Worm (Caenorhabditis elegans) whole organism, L1 larva: Measurements from ENCODE around the gene C07B5.6.

ENCODE experiments used
- C04F5.9 ChIP-seq: sonication (generic microtip); optimal IDR thresholded peaks from 2 replicates; lab custom pipeline; 2016; ENCODE audit warnings: missing genetic modification characterization, missing compliant biosample characterization
- C34B4.2 ChIP-seq: sonication (generic microtip); optimal IDR thresholded peaks from 2 replicates; lab custom pipeline; 2017; ENCODE audit warnings: mild to moderate bottlenecking, missing genetic modification characterization, missing compliant biosample characterization
- Y116A8C.19 ChIP-seq: sonication (generic microtip); optimal IDR thresholded peaks from 2 replicates; lab custom pipeline; 2016; ENCODE audit warnings: missing compliant biosample characterization, missing genetic modification characterization, borderline replicate concordance
- aly-2 ChIP-seq: fragments of 150-350 bp; optimal IDR thresholded peaks from 2 replicates; lab custom pipeline; 2014; ENCODE audit warnings: missing biosample characterization, missing genetic modification characterization
- blmp-1 ChIP-seq: fragments of 150-350 bp; optimal IDR thresholded peaks from 2 replicates; lab custom pipeline; 2014; ENCODE audit warnings: missing biosample characterization, missing genetic modification characterization
- ceh-63 ChIP-seq: fragments of 200-800 bp; sonication (Bioruptor generic); optimal IDR thresholded peaks from 2 replicates; lab custom pipeline; 2018; ENCODE audit warnings: mild to moderate bottlenecking, missing genetic modification characterization, missing compliant biosample characterization
- ceh-8 ChIP-seq: fragments of 200-800 bp; sonication (Bioruptor generic); optimal IDR thresholded peaks from 2 replicates; lab custom pipeline; 2018; ENCODE audit warnings: mild to moderate bottlenecking, missing genetic modification characterization, moderate library complexity, missing compliant biosample characterization
- dsc-1 ChIP-seq: sonication (generic microtip); optimal IDR thresholded peaks from 2 replicates; lab custom pipeline; 2016; ENCODE audit warnings: mild to moderate bottlenecking, missing genetic modification characterization, missing compliant biosample characterization
- elt-3 ChIP-seq, 6 experiments: fragments of 150-350 bp in 1 of 6; sonication (generic microtip); optimal IDR thresholded peaks; 2 replicates each; lab custom pipeline; 2017 to 2018; ENCODE audit warnings: missing biosample characterization in 6 of 6, missing genetic modification characterization in 6 of 6, inconsistent platforms in 1 of 6
- ets-5 ChIP-seq: fragments of 200-800 bp; sonication (Bioruptor generic); IDR thresholded peaks from 2 replicates; pipeline ENCODE4 v1.3.6; 2022; ENCODE audit warnings: missing genetic modification characterization, missing compliant biosample characterization
- fkh-4 ChIP-seq: sonication (generic microtip); optimal IDR thresholded peaks from 2 replicates; lab custom pipeline; 2016; ENCODE audit warnings: missing compliant biosample characterization, missing genetic modification characterization, borderline replicate concordance
- grh-1 ChIP-seq: fragments of 200-800 bp; sonication (Bioruptor generic); IDR thresholded peaks from 2 replicates; pipeline ENCODE4 v1.3.6; 2022; ENCODE audit warnings: missing genetic modification reagents, missing genetic modification characterization, missing compliant biosample characterization
- isw-1 ChIP-seq: fragments of 200-800 bp; sonication (Bioruptor generic); IDR thresholded peaks from 2 replicates; pipeline ENCODE4 v1.3.6; 2022; ENCODE audit warnings: missing genetic modification characterization, missing compliant biosample characterization
- jun-1 ChIP-seq: fragments of 150-350 bp; optimal IDR thresholded peaks from 2 replicates; lab custom pipeline; 2014; ENCODE audit warnings: missing biosample characterization, missing genetic modification reagents, missing genetic modification characterization
- lin-14 ChIP-seq: fragments of 200-800 bp; sonication (Bioruptor generic); optimal IDR thresholded peaks from 2 replicates; lab custom pipeline; 2018; ENCODE audit warnings: mild to moderate bottlenecking, missing genetic modification characterization, moderate library complexity, missing compliant biosample characterization
- lin-15B ChIP-seq: fragments of 150-350 bp; sonication (generic microtip); optimal IDR thresholded peaks from 3 replicates; lab custom pipeline; 2014; ENCODE audit warnings: missing biosample characterization, missing genetic modification characterization
- mdl-1 ChIP-seq, 2 experiments: fragments of 150-350 bp; optimal IDR thresholded peaks; 2 replicates each; lab custom pipeline; 2014 to 2017; ENCODE audit warnings: missing biosample characterization in 2 of 2, missing genetic modification characterization in 2 of 2, inconsistent platforms in 1 of 2
- mef-2 ChIP-seq: fragments of 150-350 bp; optimal IDR thresholded peaks from 2 replicates; lab custom pipeline; 2014; ENCODE audit warnings: missing biosample characterization, missing genetic modification characterization
- mep-1 ChIP-seq: fragments of 150-350 bp; optimal IDR thresholded peaks from 2 replicates; lab custom pipeline; 2014; ENCODE audit warnings: missing biosample characterization, missing genetic modification characterization
- nhr-20 ChIP-seq: sonication (generic microtip); optimal IDR thresholded peaks from 2 replicates; lab custom pipeline; 2016; ENCODE audit warnings: mild to moderate bottlenecking, missing genetic modification characterization, missing compliant biosample characterization
- nhr-71 ChIP-seq: sonication (generic microtip); optimal IDR thresholded peaks from 2 replicates; lab custom pipeline; 2016; ENCODE audit warnings: mild to moderate bottlenecking, missing genetic modification characterization, moderate library complexity, missing compliant biosample characterization
- nhr-77 ChIP-seq: fragments of 150-350 bp; optimal IDR thresholded peaks from 2 replicates; lab custom pipeline; 2014; ENCODE audit warnings: missing biosample characterization, missing genetic modification characterization
- nhr-84 ChIP-seq: sonication (generic microtip); optimal IDR thresholded peaks from 2 replicates; lab custom pipeline; 2017; ENCODE audit warnings: missing biosample characterization, missing genetic modification characterization
- nhr-85 ChIP-seq: sonication (generic microtip); peaks from one replicate; lab custom pipeline; 2016; ENCODE audit warnings: missing genetic modification characterization, inconsistent platforms, missing compliant biosample characterization
- pag-3 ChIP-seq: sonication (generic microtip); optimal IDR thresholded peaks from 2 replicates; lab custom pipeline; 2017; ENCODE audit warnings: missing genetic modification characterization, mild to moderate bottlenecking, missing compliant biosample characterization, antibody characterized with exemption, borderline replicate concordance; ENCODE audit not compliant: insufficient read depth
- pax-3 ChIP-seq: fragments of 200-800 bp; sonication (Bioruptor generic); optimal IDR thresholded peaks from 2 replicates; lab custom pipeline; 2018; ENCODE audit warnings: mild to moderate bottlenecking, missing genetic modification characterization, moderate library complexity, missing compliant biosample characterization
- rnt-1 ChIP-seq: sonication (generic microtip); optimal IDR thresholded peaks from 2 replicates; lab custom pipeline; 2016; ENCODE audit warnings: mild to moderate bottlenecking, missing genetic modification characterization, moderate library complexity, missing compliant biosample characterization
- snu-23 ChIP-seq: sonication (generic microtip); optimal IDR thresholded peaks from 2 replicates; lab custom pipeline; 2016; ENCODE audit warnings: missing genetic modification characterization, missing compliant biosample characterization
- sup-37 ChIP-seq: fragments of 200-800 bp; sonication (Bioruptor generic); optimal IDR thresholded peaks from 2 replicates; lab custom pipeline; 2018; ENCODE audit warnings: mild to moderate bottlenecking, missing genetic modification characterization, missing compliant biosample characterization
- unc-130 ChIP-seq: fragments of 150-350 bp; optimal IDR thresholded peaks from 2 replicates; lab custom pipeline; 2017; ENCODE audit warnings: missing biosample characterization, missing genetic modification characterization, inconsistent platforms
- unc-62 ChIP-seq: fragments of 150-350 bp; optimal IDR thresholded peaks from 2 replicates; lab custom pipeline; 2014; ENCODE audit warnings: missing biosample characterization, missing genetic modification reagents, missing genetic modification characterization
- vab-15 ChIP-seq: sonication (generic microtip); optimal IDR thresholded peaks from 2 replicates; lab custom pipeline; 2017; ENCODE audit warnings: missing genotype, mild to moderate bottlenecking, missing genetic modification characterization, missing compliant biosample characterization
- xbp-1 ChIP-seq: sonication (generic microtip); optimal IDR thresholded peaks from 2 replicates; lab custom pipeline; 2016; ENCODE audit warnings: missing genetic modification characterization, missing compliant biosample characterization
- ztf-11 ChIP-seq, 2 experiments: sonication (generic microtip); optimal IDR thresholded peaks; 2 replicates each; lab custom pipeline; 2016 to 2017; ENCODE audit warnings: missing genetic modification characterization in 2 of 2, missing biosample characterization in 1 of 2, missing compliant biosample characterization in 1 of 2

The C07B5.6 gene

ce11 chrX:9491439-9491838, 27.4 kb upstream of the C07B5.6 start:
- TF ChIP-seq lin-14 (GFP tag; lab: Kevin White, UChicago) (peak; percentile 48), C04F5.9 (no peak), nhr-84 (tag; lab: Kevin White, UChicago) (no peak), rnt-1 (tag; lab: Kevin White, UChicago) (no peak), ceh-63 (GFP tag; lab: Kevin White, UChicago) (no peak), grh-1 (GFP tag; lab: Robert Waterston, UW) (peak; percentile 50; the same call in 1 of the 2 replicates), pag-3 (tag; lab: Kevin White, UChicago) (no peak), ztf-11 (tag; optimal IDR thresholded peaks at IDR 0.05; lab: Kevin White, UChicago) (no peak), mef-2 (tag; lab: Kevin White, UChicago) (no peak), snu-23 (GFP tag; lab: Kevin White, UChicago) (peak; percentile 25), nhr-71 (tag; lab: Kevin White, UChicago) (peak; percentile 23), elt-3 (tag; optimal IDR thresholded peaks at IDR 0.05; lab: Kevin White, UChicago) (peak in 4 of 6 experiments; percentile 13 to 57 (median 44)), mep-1 (tag; lab: Kevin White, UChicago) (no peak), nhr-85 (peak; percentile 79), blmp-1 (tag; lab: Kevin White, UChicago) (peak; percentile 43), mdl-1 (tag; optimal IDR thresholded peaks at IDR 0.05; lab: Kevin White, UChicago) (no peak), ets-5 (GFP tag; lab: Robert Waterston, UW) (no peak)

- TF ChIP-seq unc-62 (GFP tag; lab: Kevin White, UChicago) (no peak), blmp-1 (tag; lab: Kevin White, UChicago) (peak; percentile 29), ztf-11 (tag; optimal IDR thresholded peaks at IDR 0.05; lab: Kevin White, UChicago) (no peak)
These were observed 24.2 kb upstream of the C07B5.6 start for ce11 chrX:9494661-9495060.

ce11 chrX:9499355-9499754, 19.5 kb upstream of the C07B5.6 start:
- TF ChIP-seq fkh-4 (tag; lab: Kevin White, UChicago) (no peak), lin-14 (GFP tag; lab: Kevin White, UChicago) (no peak), nhr-20 (tag; lab: Kevin White, UChicago) (no peak), pax-3 (tag; lab: Kevin White, UChicago) (no peak), blmp-1 (tag; lab: Kevin White, UChicago) (no peak), vab-15 (tag; lab: Kevin White, UChicago) (no peak), rnt-1 (tag; lab: Kevin White, UChicago) (no peak), nhr-77 (no peak), C34B4.2 (tag; lab: Kevin White, UChicago) (no peak)

ce11 chrX:9504221-9504620, 14.6 kb upstream of the C07B5.6 start:
- TF ChIP-seq dsc-1 (no peak), unc-130 (tag; lab: Kevin White, UChicago) (no peak), mep-1 (tag; lab: Kevin White, UChicago) (no peak), isw-1 (no peak), nhr-84 (tag; lab: Kevin White, UChicago) (no peak), lin-15B (tag; lab: Kevin White, UChicago) (no peak), aly-2 (tag; lab: Kevin White, UChicago) (no peak), Y116A8C.19 (tag; lab: Kevin White, UChicago) (no peak), ets-5 (GFP tag; lab: Robert Waterston, UW) (no peak), sup-37 (GFP tag; lab: Kevin White, UChicago) (no peak), elt-3 (tag; optimal IDR thresholded peaks at IDR 0.05; lab: Kevin White, UChicago) (no peak), jun-1 (tag; lab: Kevin White, UChicago) (no peak)

- TF ChIP-seq blmp-1 (tag; lab: Kevin White, UChicago) (peak; percentile 8), xbp-1 (tag; lab: Kevin White, UChicago) (no peak), ceh-8 (GFP tag; lab: Kevin White, UChicago) (no peak)
These were observed 13.9 kb upstream of the C07B5.6 start for ce11 chrX:9504911-9505397.
